Fruit fly (Drosophila melanogaster): Measurements from ENCODE around the gene CG34043.
A peak's percentile ranks its signal among the peaks of the same experiment; 100 is the strongest.

Gene CG34043

DNA sequence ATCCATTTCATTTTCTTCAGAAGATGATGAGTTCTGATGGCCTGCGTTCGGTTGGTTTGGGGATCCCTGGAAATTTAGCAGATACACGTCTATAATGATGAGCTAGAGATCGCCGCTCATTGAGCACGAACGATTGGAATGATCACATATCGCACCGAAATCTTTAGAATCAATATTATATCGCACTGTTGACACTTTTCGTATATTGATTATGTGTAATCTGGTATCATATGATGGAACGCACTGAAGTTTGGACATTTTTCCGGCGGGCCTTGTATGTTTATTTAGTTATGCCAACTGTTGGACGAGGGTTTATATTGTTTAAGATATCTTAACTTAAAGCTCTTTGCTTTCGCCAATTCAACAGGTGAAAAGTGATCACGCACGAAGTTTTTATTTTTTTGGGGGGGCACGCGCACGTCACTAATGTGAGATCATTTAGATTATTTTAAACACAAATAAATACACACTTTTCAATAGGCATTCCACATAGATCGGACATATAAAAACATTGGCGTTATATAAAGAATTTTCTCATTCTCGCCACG is 40.4 kb upstream of the CG34043 start (continued):
- no peak for TF ChIP-seq dimm (GFP tag; IDR thresholded peaks at IDR 0.05)
- TF ChIP-seq Ravus (GFP tag; IDR thresholded peaks at IDR 0.05): no peak
- peak; percentile 57 for TF ChIP-seq sens (GFP tag)
- no peak for TF ChIP-seq CG3847 (GFP tag; IDR thresholded peaks at IDR 0.05)
- TF ChIP-seq schlank (tag; optimal IDR thresholded peaks at IDR 0.05): no peak
- TF ChIP-seq B-H2 (GFP tag; optimal IDR thresholded peaks at IDR 0.05): no peak
- TF ChIP-seq CG17912 (GFP tag; optimal IDR thresholded peaks at IDR 0.05): no peak
- no peak for TF ChIP-seq pnt (GFP tag; optimal IDR thresholded peaks at IDR 0.05)
- no peak for TF ChIP-seq Fer3 (tag; optimal IDR thresholded peaks at IDR 0.05)
- peak; percentile 81 for TF ChIP-seq Scr (GFP tag; IDR thresholded peaks at IDR 0.05; ENCODE audit: partially characterized antibody)
- no peak for TF ChIP-seq CG2116 (GFP tag; optimal IDR thresholded peaks at IDR 0.05)
- no peak for TF ChIP-seq Awh (GFP tag; IDR thresholded peaks at IDR 0.05)
- no peak for TF ChIP-seq ap (GFP tag; IDR thresholded peaks at IDR 0.05)
- TF ChIP-seq CG18619 (GFP tag; optimal IDR thresholded peaks at IDR 0.05): no peak
- no peak for TF ChIP-seq CG7839 (tag; optimal IDR thresholded peaks at IDR 0.05)
- TF ChIP-seq D (optimal IDR thresholded peaks at IDR 0.05): no peak
- TF ChIP-seq D (GFP tag; optimal IDR thresholded peaks at IDR 0.05): peak; percentile 21
- TF ChIP-seq BtbVII (GFP tag; optimal IDR thresholded peaks at IDR 0.05): no peak
- TF ChIP-seq Vsx1 (GFP tag; optimal IDR thresholded peaks at IDR 0.05): no peak
- TF ChIP-seq kah (GFP tag; optimal IDR thresholded peaks at IDR 0.05): peak; percentile 72
- TF ChIP-seq corto (GFP tag; optimal IDR thresholded peaks at IDR 0.05): no peak
- no peak for TF ChIP-seq CG11456 (GFP tag; IDR thresholded peaks at IDR 0.05)
- no peak for TF ChIP-seq CG9609 (GFP tag; optimal IDR thresholded peaks at IDR 0.05)
- no peak for TF ChIP-seq CG2889 (GFP tag; IDR thresholded peaks at IDR 0.05)
- TF ChIP-seq CG12659 (GFP tag; optimal IDR thresholded peaks at IDR 0.05): peak; percentile 26
- no peak for TF ChIP-seq trem (tag; optimal IDR thresholded peaks at IDR 0.05)
- TF ChIP-seq oc (tag; optimal IDR thresholded peaks at IDR 0.05): no peak
- TF ChIP-seq tap (tag; optimal IDR thresholded peaks at IDR 0.05): no peak
- peak; percentile 86; the same call in 2 of the 3 replicates for TF ChIP-seq knrl (GFP tag; IDR thresholded peaks at IDR 0.05; ENCODE audit: partially characterized antibody)
- no peak for TF ChIP-seq z (GFP tag; IDR thresholded peaks at IDR 0.05)
- TF ChIP-seq ase (GFP tag; IDR thresholded peaks at IDR 0.05): no peak
- no peak for TF ChIP-seq nau (GFP tag; optimal IDR thresholded peaks at IDR 0.05)
- peak; percentile 6 for TF ChIP-seq CG15514 (GFP tag; optimal IDR thresholded peaks at IDR 0.05)
- TF ChIP-seq Sox102F (GFP tag; optimal IDR thresholded peaks at IDR 0.05): no peak
- no peak for TF ChIP-seq CG4820 (GFP tag; optimal IDR thresholded peaks at IDR 0.05)
- no peak for TF ChIP-seq chn (GFP tag; optimal IDR thresholded peaks at IDR 0.05)
- peak; percentile 17; the same call in 1 of the 4 replicates for TF ChIP-seq Gug (GFP tag; IDR thresholded peaks at IDR 0.05)
- no peak for TF ChIP-seq CG14667 (GFP tag; IDR thresholded peaks at IDR 0.05)
- TF ChIP-seq Lhr (GFP tag; optimal IDR thresholded peaks at IDR 0.05): no peak
- TF ChIP-seq CG7928 (GFP tag; optimal IDR thresholded peaks at IDR 0.05): peak; percentile 50
- 0 out of 3 replicates have a peak, but pooled peaks have one; percentile 51 for TF ChIP-seq mld (GFP tag; IDR thresholded peaks at IDR 0.05; ENCODE audit: partially characterized antibody)
- no peak for TF ChIP-seq crol (GFP tag; IDR thresholded peaks at IDR 0.05)
- TF ChIP-seq Bteb2 (GFP tag; optimal IDR thresholded peaks at IDR 0.05): no peak
- TF ChIP-seq CrebB (tag; optimal IDR thresholded peaks at IDR 0.05): no peak
- no peak for TF ChIP-seq CG12942 (GFP tag; optimal IDR thresholded peaks at IDR 0.05)
- no peak for TF ChIP-seq CG11398 (GFP tag; optimal IDR thresholded peaks at IDR 0.05)
- TF ChIP-seq Gsc (GFP tag; IDR thresholded peaks at IDR 0.05): no peak
- TF ChIP-seq pb (GFP tag; optimal IDR thresholded peaks at IDR 0.05): peak; percentile 4
- TF ChIP-seq ewg (GFP tag; optimal IDR thresholded peaks at IDR 0.05): no peak
- TF ChIP-seq nerfin-2 (GFP tag; IDR thresholded peaks at IDR 0.05; ENCODE audit: partially characterized antibody): peak; percentile 60
